Worm (Caenorhabditis elegans) whole organism, L1 larva: Measurements from ENCODE around the gene shw-3.

ENCODE experiments used
- F16B12.6 ChIP-seq: fragments of 150-350 bp; optimal IDR thresholded peaks from 2 replicates; lab custom pipeline; 2014; ENCODE audit warnings: missing biosample characterization, missing genetic modification characterization
- Y116A8C.19 ChIP-seq: sonication (generic microtip); optimal IDR thresholded peaks from 2 replicates; lab custom pipeline; 2016; ENCODE audit warnings: missing compliant biosample characterization, missing genetic modification characterization, borderline replicate concordance
- alr-1 ChIP-seq: fragments of 200-800 bp; sonication (Bioruptor generic); optimal IDR thresholded peaks from 2 replicates; lab custom pipeline; 2018; ENCODE audit warnings: borderline replicate concordance, mild to moderate bottlenecking, missing genetic modification characterization, missing compliant biosample characterization
- blmp-1 ChIP-seq: fragments of 150-350 bp; optimal IDR thresholded peaks from 2 replicates; lab custom pipeline; 2014; ENCODE audit warnings: missing biosample characterization, missing genetic modification characterization
- ceh-63 ChIP-seq: fragments of 200-800 bp; sonication (Bioruptor generic); optimal IDR thresholded peaks from 2 replicates; lab custom pipeline; 2018; ENCODE audit warnings: mild to moderate bottlenecking, missing genetic modification characterization, missing compliant biosample characterization
- ceh-8 ChIP-seq: fragments of 200-800 bp; sonication (Bioruptor generic); optimal IDR thresholded peaks from 2 replicates; lab custom pipeline; 2018; ENCODE audit warnings: mild to moderate bottlenecking, missing genetic modification characterization, moderate library complexity, missing compliant biosample characterization
- dsc-1 ChIP-seq: sonication (generic microtip); optimal IDR thresholded peaks from 2 replicates; lab custom pipeline; 2016; ENCODE audit warnings: mild to moderate bottlenecking, missing genetic modification characterization, missing compliant biosample characterization
- efl-1 ChIP-seq, 4 experiments: fragments of 150-350 bp; optimal IDR thresholded peaks in 3 of 4; peaks in 1 of 4; 1 replicate in 1 of 4; 2 replicates in 3 of 4; lab custom pipeline; 2014; ENCODE audit warnings: missing biosample characterization in 2 of 4, missing genetic modification characterization in 2 of 4, missing genetic modification reagents in 2 of 4
- egl-27 ChIP-seq, 2 experiments: fragments of 150-350 bp in 1 of 2; sonication (generic microtip); optimal IDR thresholded peaks; 3 replicates each; lab custom pipeline; 2017 to 2018; ENCODE audit warnings: missing biosample characterization in 2 of 2, missing genetic modification characterization in 2 of 2, missing genetic modification reagents in 2 of 2
- elt-2 ChIP-seq: sonication (generic microtip); optimal IDR thresholded peaks from 2 replicates; lab custom pipeline; 2016; ENCODE audit warnings: missing genetic modification characterization, mild to moderate bottlenecking, inconsistent platforms, missing compliant biosample characterization, missing genetic modification reagents
- fkh-10 ChIP-seq: sonication (generic microtip); optimal IDR thresholded peaks from 2 replicates; lab custom pipeline; 2017; ENCODE audit warnings: missing biosample characterization, missing genetic modification reagents, missing genetic modification characterization
- fkh-8 ChIP-seq: sonication (generic microtip); optimal IDR thresholded peaks from 2 replicates; lab custom pipeline; 2016; ENCODE audit warnings: mild to moderate bottlenecking, missing genetic modification characterization, missing compliant biosample characterization
- hlh-17 ChIP-seq: fragments of 200-800 bp; sonication (Bioruptor generic); optimal IDR thresholded peaks from 2 replicates; lab custom pipeline; 2018; ENCODE audit warnings: missing genetic modification characterization, mild to moderate bottlenecking, missing compliant biosample characterization, moderate library complexity, borderline replicate concordance
- irx-1 ChIP-seq: sonication (generic microtip); optimal IDR thresholded peaks from 2 replicates; lab custom pipeline; 2016; ENCODE audit warnings: missing genetic modification characterization, missing compliant biosample characterization
- lin-13 ChIP-seq: fragments of 150-350 bp; optimal IDR thresholded peaks from 2 replicates; lab custom pipeline; 2014; ENCODE audit warnings: missing biosample characterization, missing genetic modification reagents, missing genetic modification characterization
- lin-14 ChIP-seq: fragments of 200-800 bp; sonication (Bioruptor generic); optimal IDR thresholded peaks from 2 replicates; lab custom pipeline; 2018; ENCODE audit warnings: mild to moderate bottlenecking, missing genetic modification characterization, moderate library complexity, missing compliant biosample characterization
- lin-35 ChIP-seq, 2 experiments: fragments of 150-350 bp; optimal IDR thresholded peaks; 2 replicates each; lab custom pipeline; 2014; ENCODE audit warnings: missing biosample characterization in 2 of 2, missing genetic modification characterization in 2 of 2, missing genetic modification reagents in 2 of 2
- lin-39 ChIP-seq: fragments of 150-350 bp; optimal IDR thresholded peaks from 2 replicates; lab custom pipeline; 2014; ENCODE audit warnings: missing biosample characterization, missing genetic modification reagents, missing genetic modification characterization
- lsy-2 ChIP-seq, 2 experiments: fragments of 150-350 bp; optimal IDR thresholded peaks; 2 replicates each; lab custom pipeline; 2014; ENCODE audit warnings: missing biosample characterization in 2 of 2, missing genetic modification characterization in 2 of 2
- mef-2 ChIP-seq: fragments of 150-350 bp; optimal IDR thresholded peaks from 2 replicates; lab custom pipeline; 2014; ENCODE audit warnings: missing biosample characterization, missing genetic modification characterization
- mep-1 ChIP-seq: fragments of 150-350 bp; optimal IDR thresholded peaks from 2 replicates; lab custom pipeline; 2014; ENCODE audit warnings: missing biosample characterization, missing genetic modification characterization
- nhr-11 ChIP-seq: fragments of 150-350 bp; optimal IDR thresholded peaks from 2 replicates; lab custom pipeline; 2014; ENCODE audit warnings: missing biosample characterization, missing genetic modification characterization
- nhr-12 ChIP-seq: sonication (generic microtip); optimal IDR thresholded peaks from 2 replicates; lab custom pipeline; 2017; ENCODE audit warnings: missing biosample characterization, missing genetic modification characterization
- nhr-20 ChIP-seq: sonication (generic microtip); optimal IDR thresholded peaks from 2 replicates; lab custom pipeline; 2016; ENCODE audit warnings: mild to moderate bottlenecking, missing genetic modification characterization, missing compliant biosample characterization
- nhr-237 ChIP-seq: fragments of 150-350 bp; optimal IDR thresholded peaks from 2 replicates; lab custom pipeline; 2014; ENCODE audit warnings: missing biosample characterization, missing genetic modification characterization
- nhr-28 ChIP-seq: fragments of 150-350 bp; optimal IDR thresholded peaks from 2 replicates; lab custom pipeline; 2014; ENCODE audit warnings: missing biosample characterization, missing genetic modification characterization
- nhr-47 ChIP-seq: sonication (generic microtip); optimal IDR thresholded peaks from 2 replicates; lab custom pipeline; 2016; ENCODE audit warnings: mild to moderate bottlenecking, missing genetic modification characterization, moderate library complexity, missing compliant biosample characterization
- nhr-71 ChIP-seq: sonication (generic microtip); optimal IDR thresholded peaks from 2 replicates; lab custom pipeline; 2016; ENCODE audit warnings: mild to moderate bottlenecking, missing genetic modification characterization, moderate library complexity, missing compliant biosample characterization
- nhr-77 ChIP-seq: fragments of 150-350 bp; optimal IDR thresholded peaks from 2 replicates; lab custom pipeline; 2014; ENCODE audit warnings: missing biosample characterization, missing genetic modification characterization
- nhr-85 ChIP-seq: sonication (generic microtip); peaks from one replicate; lab custom pipeline; 2016; ENCODE audit warnings: missing genetic modification characterization, inconsistent platforms, missing compliant biosample characterization
- nhr-90 ChIP-seq: sonication (generic microtip); optimal IDR thresholded peaks from 2 replicates; lab custom pipeline; 2016; ENCODE audit warnings: mild to moderate bottlenecking, missing genetic modification characterization, missing compliant biosample characterization; ENCODE audit not compliant: poor library complexity
- pag-3 ChIP-seq: sonication (generic microtip); optimal IDR thresholded peaks from 2 replicates; lab custom pipeline; 2017; ENCODE audit warnings: missing genetic modification characterization, mild to moderate bottlenecking, missing compliant biosample characterization, antibody characterized with exemption, borderline replicate concordance; ENCODE audit not compliant: insufficient read depth
- pqm-1 ChIP-seq: sonication (generic microtip); optimal IDR thresholded peaks from 3 replicates; lab custom pipeline; 2017; ENCODE audit warnings: missing biosample characterization, missing genetic modification characterization
- rnt-1 ChIP-seq: sonication (generic microtip); optimal IDR thresholded peaks from 2 replicates; lab custom pipeline; 2016; ENCODE audit warnings: mild to moderate bottlenecking, missing genetic modification characterization, moderate library complexity, missing compliant biosample characterization
- snpc-4 ChIP-seq: fragments of 150-350 bp; optimal IDR thresholded peaks from 2 replicates; lab custom pipeline; 2014; ENCODE audit warnings: missing biosample characterization, missing genetic modification characterization
- snu-23 ChIP-seq: sonication (generic microtip); optimal IDR thresholded peaks from 2 replicates; lab custom pipeline; 2016; ENCODE audit warnings: missing genetic modification characterization, missing compliant biosample characterization
- sup-37 ChIP-seq: fragments of 200-800 bp; sonication (Bioruptor generic); optimal IDR thresholded peaks from 2 replicates; lab custom pipeline; 2018; ENCODE audit warnings: mild to moderate bottlenecking, missing genetic modification characterization, missing compliant biosample characterization
- swsn-7 ChIP-seq: sonication (generic microtip); optimal IDR thresholded peaks from 2 replicates; lab custom pipeline; 2016; ENCODE audit warnings: missing genetic modification characterization, missing compliant biosample characterization
- unc-130 ChIP-seq: fragments of 150-350 bp; optimal IDR thresholded peaks from 2 replicates; lab custom pipeline; 2017; ENCODE audit warnings: missing biosample characterization, missing genetic modification characterization, inconsistent platforms
- unc-30 ChIP-seq: sonication (generic microtip); optimal IDR thresholded peaks from 2 replicates; lab custom pipeline; 2017; ENCODE audit warnings: missing biosample characterization, missing genetic modification characterization
- unc-62 ChIP-seq: fragments of 150-350 bp; optimal IDR thresholded peaks from 2 replicates; lab custom pipeline; 2014; ENCODE audit warnings: missing biosample characterization, missing genetic modification reagents, missing genetic modification characterization
- unc-98 ChIP-seq: fragments of 200-800 bp; sonication (Bioruptor generic); IDR thresholded peaks from 2 replicates; pipeline ENCODE4 v1.3.6; 2022; ENCODE audit warnings: missing genetic modification characterization, missing compliant biosample characterization
- vab-15 ChIP-seq: sonication (generic microtip); optimal IDR thresholded peaks from 2 replicates; lab custom pipeline; 2017; ENCODE audit warnings: missing genotype, mild to moderate bottlenecking, missing genetic modification characterization, missing compliant biosample characterization
- xbp-1 ChIP-seq: sonication (generic microtip); optimal IDR thresholded peaks from 2 replicates; lab custom pipeline; 2016; ENCODE audit warnings: missing genetic modification characterization, missing compliant biosample characterization
- zag-1 ChIP-seq: fragments of 150-350 bp; optimal IDR thresholded peaks from 2 replicates; lab custom pipeline; 2014; ENCODE audit warnings: missing biosample characterization, missing genetic modification characterization
- ztf-4 ChIP-seq: fragments of 150-350 bp; optimal IDR thresholded peaks from 2 replicates; lab custom pipeline; 2014; ENCODE audit warnings: missing biosample characterization, missing genetic modification characterization

shw-3 gene

ce11 chrV:13018233-13018632 is 31.3 kb upstream of the shw-3 start:
- TF ChIP-seq nhr-77 (tag; lab: Kevin White, UChicago) = no peak
- TF ChIP-seq pqm-1 (tag; lab: Kevin White, UChicago) = no peak
- TF ChIP-seq unc-30 (tag; lab: Kevin White, UChicago) = no peak
- TF ChIP-seq fkh-8 (tag; lab: Kevin White, UChicago) = no peak
- TF ChIP-seq zag-1 (tag; lab: Kevin White, UChicago) = no peak
- TF ChIP-seq unc-130 (tag; lab: Kevin White, UChicago) = no peak
- no peak for TF ChIP-seq fkh-10
- TF ChIP-seq nhr-11 = no peak
- no peak for TF ChIP-seq nhr-28 (tag; lab: Kevin White, UChicago)
- no peak for TF ChIP-seq lin-39 (tag; lab: Kevin White, UChicago)

ce11 chrV:13013844-13014243 is 26.9 kb upstream of the shw-3 start, which contains the start of gene F15B9.6:
Gene F15B9.6, plus strand, starts transcription at chrV:13014144.
- TF ChIP-seq ztf-4 (no peak), xbp-1 (no peak), alr-1 (no peak), irx-1 (tag; lab: Kevin White, UChicago) (no peak), efl-1 (optimal IDR thresholded peaks at IDR 0.05; lab: Kevin White, UChicago) (no peak), efl-1 (GFP tag; optimal IDR thresholded peaks at IDR 0.05 in 1 of 2; lab: Kevin White, UChicago) (peak in 1 of 2 experiments; percentile 47)

- TF ChIP-seq lin-14 (no peak), zag-1 (tag; lab: Kevin White, UChicago) (no peak), mef-2 (tag; lab: Kevin White, UChicago) (no peak), sup-37 (no peak), ceh-8 (GFP tag; lab: Kevin White, UChicago) (no peak), nhr-90 (no peak), unc-98 (GFP tag; lab: Robert Waterston, UW) (no peak), unc-62 (no peak), rnt-1 (tag; lab: Kevin White, UChicago) (no peak), ceh-63 (GFP tag; lab: Kevin White, UChicago) (no peak), xbp-1 (no peak), F16B12.6 (no peak), nhr-47 (tag; lab: Kevin White, UChicago) (no peak), pag-3 (tag; lab: Kevin White, UChicago) (no peak), hlh-17 (GFP tag; lab: Kevin White, UChicago) (no peak), nhr-11 (no peak)
These were observed 26.2 kb upstream of the shw-3 start, which contains the start of gene try-10 for ce11 chrV:13013158-13013557. Gene try-10, minus strand, starts transcription at chrV:13013258.

ce11 chrV:13011904-13012303 is 24.9 kb upstream of the shw-3 start:
- TF ChIP-seq lin-35 (GFP tag; optimal IDR thresholded peaks at IDR 0.05; lab: Kevin White, UChicago) (peak in 1 of 2 experiments; percentile 21), lin-13 (GFP tag; lab: Kevin White, UChicago) (no peak), egl-27 (tag; optimal IDR thresholded peaks at IDR 0.05; lab: Kevin White, UChicago) (no peak), elt-2 (tag; lab: Kevin White, UChicago) (peak; percentile 93), nhr-20 (tag; lab: Kevin White, UChicago) (peak; percentile 18), rnt-1 (tag; lab: Kevin White, UChicago) (no peak), nhr-71 (tag; lab: Kevin White, UChicago) (peak; percentile 5)

ce11 chrV:13009843-13010242 is 22.9 kb upstream of the shw-3 start:
- TF ChIP-seq nhr-237 (tag; lab: Kevin White, UChicago) = no peak
- TF ChIP-seq nhr-85 = peak; percentile 52
- TF ChIP-seq nhr-20 (tag; lab: Kevin White, UChicago) = peak; percentile 51
- peak; percentile 22 for TF ChIP-seq rnt-1 (tag; lab: Kevin White, UChicago)
- peak; percentile 19 for TF ChIP-seq snpc-4
- peak in 1 of 2 experiments; percentile 19 for TF ChIP-seq lin-35 (GFP tag; optimal IDR thresholded peaks at IDR 0.05; lab: Kevin White, UChicago)
- TF ChIP-seq Y116A8C.19 (tag; lab: Kevin White, UChicago) = no peak
- TF ChIP-seq mep-1 (tag; lab: Kevin White, UChicago) = no peak
- no peak for TF ChIP-seq unc-30 (tag; lab: Kevin White, UChicago)
- TF ChIP-seq blmp-1 (tag; lab: Kevin White, UChicago) = peak; percentile 70
- peak; percentile 84 for TF ChIP-seq lin-14
- TF ChIP-seq nhr-12 (tag; lab: Kevin White, UChicago) = no peak
- peak; percentile 2 for TF ChIP-seq dsc-1 (tag; lab: Kevin White, UChicago)
- TF ChIP-seq lsy-2 (tag; optimal IDR thresholded peaks at IDR 0.05; lab: Kevin White, UChicago) = peak; percentile 0 to 37
- no peak for TF ChIP-seq lin-39 (tag; lab: Kevin White, UChicago)
- TF ChIP-seq swsn-7 (tag; lab: Kevin White, UChicago) = peak; percentile 31
- TF ChIP-seq vab-15 (tag; lab: Kevin White, UChicago) = no peak
- peak; percentile 59 for TF ChIP-seq snu-23 (GFP tag; lab: Kevin White, UChicago)
